Worm (Caenorhabditis elegans): ENCODE results near the gene unc-4.

The unc-4 gene

ce11 chrII:9892409-9892808 lies 7.8 kb downstream of the unc-4 start, which contains the start of gene C08H9.16 (continued):
- peak; percentile 68 for TF ChIP-seq mes-2 (tag; optimal IDR thresholded peaks at IDR 0.05; ENCODE audit: poor library complexity, severe bottlenecking)
- TF ChIP-seq F10B5.3 (tag; optimal IDR thresholded peaks at IDR 0.05): no peak
- TF ChIP-seq lin-13 (GFP tag; optimal IDR thresholded peaks at IDR 0.05): peak; percentile 24
- peak; percentile 89 to 99 for TF ChIP-seq lsy-2 (tag; optimal IDR thresholded peaks at IDR 0.05)
- no peak for TF ChIP-seq sdz-12 (GFP tag; optimal IDR thresholded peaks at IDR 0.05)
- peak; percentile 67 for TF ChIP-seq mep-1 (tag; optimal IDR thresholded peaks at IDR 0.05)
- TF ChIP-seq ama-1 (optimal IDR thresholded peaks at IDR 0.05): no peak
- no peak for TF ChIP-seq ceh-32 (tag; optimal IDR thresholded peaks at IDR 0.05; ENCODE audit: poor library complexity)
- no peak for TF ChIP-seq lin-29 (GFP tag; IDR thresholded peaks at IDR 0.05)
- TF ChIP-seq hlh-11 (tag; optimal IDR thresholded peaks at IDR 0.05): peak; percentile 57
- peak; percentile 20 for TF ChIP-seq rbr-2 (tag; optimal IDR thresholded peaks at IDR 0.05)
- no peak for TF ChIP-seq nhr-237 (tag; optimal IDR thresholded peaks at IDR 0.05)
- TF ChIP-seq D1046.2 (GFP tag; IDR thresholded peaks at IDR 0.05): peak; percentile 98
- no peak for TF ChIP-seq zip-2 (tag; optimal IDR thresholded peaks at IDR 0.05)
- TF ChIP-seq T26A8.4 (GFP tag; IDR thresholded peaks at IDR 0.05): no peak
- TF ChIP-seq nhr-42 (GFP tag; IDR thresholded peaks at IDR 0.05): no peak
- TF ChIP-seq dmd-9 (GFP tag; IDR thresholded peaks at IDR 0.05): no peak
- TF ChIP-seq nhr-11 (tag; optimal IDR thresholded peaks at IDR 0.05): peak; percentile 67
- TF ChIP-seq F37D6.2 (tag; optimal IDR thresholded peaks at IDR 0.05): no peak
- TF ChIP-seq zfp-2 (tag; optimal IDR thresholded peaks at IDR 0.05): no peak
- no peak for TF ChIP-seq pha-4 (GFP tag; IDR thresholded peaks at IDR 0.05)
- TF ChIP-seq pha-4 (tag; optimal IDR thresholded peaks at IDR 0.05): peak; percentile 59
- no peak for TF ChIP-seq madf-5 (GFP tag; IDR thresholded peaks at IDR 0.05)
- peak in 1 of 2 experiments; percentile 18 for TF ChIP-seq hif-1 (tag; optimal IDR thresholded peaks at IDR 0.05)
- TF ChIP-seq Y75B8A.6 (GFP tag; IDR thresholded peaks at IDR 0.05): no peak
- TF ChIP-seq F44E2.7 (GFP tag; IDR thresholded peaks at IDR 0.05): no peak
- no peak for TF ChIP-seq ztf-11 (tag; optimal IDR thresholded peaks at IDR 0.05)
- TF ChIP-seq zip-11 (GFP tag; IDR thresholded peaks at IDR 0.05): no peak
- TF ChIP-seq aha-1 (tag): peak; percentile 49
- no peak for TF ChIP-seq nhr-41 (GFP tag; IDR thresholded peaks at IDR 0.05)
- peak; percentile 45 for TF ChIP-seq hlh-30 (tag; optimal IDR thresholded peaks at IDR 0.05; ENCODE audit: insufficient read depth)
- no peak for TF ChIP-seq lir-3 (tag; optimal IDR thresholded peaks at IDR 0.05)
- peak; percentile 43 for TF ChIP-seq nhr-77 (tag; optimal IDR thresholded peaks at IDR 0.05)

DNA sequence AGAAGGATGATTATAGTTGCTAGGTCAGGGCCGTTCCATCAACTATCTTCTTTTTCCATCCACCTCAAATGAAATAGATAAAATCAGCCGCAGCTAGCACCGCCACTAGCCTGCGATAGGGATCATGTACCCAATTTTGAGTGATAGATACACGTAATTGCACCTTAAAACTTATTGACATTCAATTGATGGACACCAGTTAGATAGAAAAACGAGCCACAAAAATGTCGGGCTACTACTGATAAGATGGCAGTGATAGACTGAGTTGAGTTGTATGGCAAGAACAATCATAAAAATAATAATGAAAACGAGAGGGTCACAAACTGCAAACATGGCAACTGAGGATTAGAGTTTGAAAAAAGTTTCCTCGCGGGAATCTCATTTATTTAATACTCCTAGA lies 8.4 kb downstream of the unc-4 start:
- TF ChIP-seq ceh-20 (GFP tag; IDR thresholded peaks at IDR 0.05) (0 out of 2 replicates have a peak, but pooled peaks have one; percentile 11), egl-43 (GFP tag; IDR thresholded peaks at IDR 0.05) (no peak), nhr-102 (tag; optimal IDR thresholded peaks at IDR 0.05) (no peak), rbr-2 (tag; optimal IDR thresholded peaks at IDR 0.05) (no peak), pqm-1 (tag; optimal IDR thresholded peaks at IDR 0.05) (peak; percentile 72), daf-16 (GFP tag; optimal IDR thresholded peaks at IDR 0.05) (no peak), daf-16 (tag; optimal IDR thresholded peaks at IDR 0.05) (peak; percentile 53), php-3 (GFP tag; IDR thresholded peaks at IDR 0.05) (peak; percentile 86), spr-3 (GFP tag; optimal IDR thresholded peaks at IDR 0.05) (no peak), snpc-1.2 (GFP tag; IDR thresholded peaks at IDR 0.05) (no peak), lin-1 (GFP tag; IDR thresholded peaks at IDR 0.05) (0 out of 2 replicates have a peak, but pooled peaks have one; percentile 41), tra-1 (GFP tag; IDR thresholded peaks at IDR 0.05) (peak; percentile 79), nhr-28 (tag; optimal IDR thresholded peaks at IDR 0.05) (peak; percentile 62), lsy-2 (tag; optimal IDR thresholded peaks at IDR 0.05) (peak in 1 of 2 experiments; percentile 5), nhr-48 (tag; optimal IDR thresholded peaks at IDR 0.05) (peak; percentile 69), nhr-41 (GFP tag; IDR thresholded peaks at IDR 0.05) (peak; percentile 60; the same call in 1 of the 2 replicates), hlh-11 (tag; optimal IDR thresholded peaks at IDR 0.05) (peak; percentile 64), dmd-6 (GFP tag; IDR thresholded peaks at IDR 0.05) (peak; percentile 94), dve-1 (tag; optimal IDR thresholded peaks at IDR 0.05; ENCODE audit: insufficient read depth) (peak; percentile 66), zfp-3 (GFP tag; conservative IDR thresholded peaks at IDR 0.05) (no peak), mes-2 (tag; optimal IDR thresholded peaks at IDR 0.05; ENCODE audit: poor library complexity, severe bottlenecking) (peak; percentile 28)

All from whole organism, L4 larva.